Worm (Caenorhabditis elegans): ENCODE data around the gene Y110A2AR.1.

DNA sequence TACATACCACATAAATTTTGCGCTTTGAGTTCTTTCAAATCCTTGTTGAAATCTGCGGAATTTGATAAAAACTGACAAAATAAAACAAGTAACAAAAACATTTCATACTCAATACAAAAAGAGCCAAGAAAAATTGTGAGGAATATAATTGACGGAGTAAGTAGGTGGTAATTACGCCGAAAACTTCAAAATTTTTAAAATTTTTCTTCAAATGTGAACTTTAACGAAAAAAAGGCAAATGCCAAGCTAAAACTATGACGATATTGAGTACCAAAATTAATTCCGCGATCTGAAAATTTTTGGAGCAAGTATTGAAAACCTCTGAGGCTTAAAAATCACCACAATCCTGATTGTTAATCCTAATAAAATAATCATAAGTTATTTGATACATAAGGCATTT lies 33.1 kb downstream of the Y110A2AR.1 start, which contains the start of gene irld-51:
- no peak for TF ChIP-seq hmg-4 (GFP tag; optimal IDR thresholded peaks at IDR 0.05)
- no peak for TF ChIP-seq flt-1 (GFP tag; IDR thresholded peaks at IDR 0.05)
- no peak for TF ChIP-seq aly-1 (tag; optimal IDR thresholded peaks at IDR 0.05)
- TF ChIP-seq ama-1 (optimal IDR thresholded peaks at IDR 0.05) = no peak
- TF ChIP-seq tbx-37 (GFP tag; conservative IDR thresholded peaks at IDR 0.05) = no peak
- TF ChIP-seq ceh-36 (tag; optimal IDR thresholded peaks at IDR 0.05) = no peak
- TF ChIP-seq tbx-11 (GFP tag; IDR thresholded peaks at IDR 0.05) = no peak
- no peak for TF ChIP-seq B0310.2 (tag; optimal IDR thresholded peaks at IDR 0.05)
- TF ChIP-seq tra-4 (tag; optimal IDR thresholded peaks at IDR 0.05) = no peak
- TF ChIP-seq F13C5.2 (tag; optimal IDR thresholded peaks at IDR 0.05) = no peak
- TF ChIP-seq ets-7 (tag; optimal IDR thresholded peaks at IDR 0.05) = no peak
- no peak for TF ChIP-seq ceh-13 (GFP tag; optimal IDR thresholded peaks at IDR 0.05)
- no peak for TF ChIP-seq hmbx-1 (tag; optimal IDR thresholded peaks at IDR 0.05)
- TF ChIP-seq scrt-1 (GFP tag; IDR thresholded peaks at IDR 0.05) = no peak

Measured in whole organism, early embryonic.